Fruit fly (Drosophila melanogaster): ENCODE results near the gene Lcp65Af.

DNA sequence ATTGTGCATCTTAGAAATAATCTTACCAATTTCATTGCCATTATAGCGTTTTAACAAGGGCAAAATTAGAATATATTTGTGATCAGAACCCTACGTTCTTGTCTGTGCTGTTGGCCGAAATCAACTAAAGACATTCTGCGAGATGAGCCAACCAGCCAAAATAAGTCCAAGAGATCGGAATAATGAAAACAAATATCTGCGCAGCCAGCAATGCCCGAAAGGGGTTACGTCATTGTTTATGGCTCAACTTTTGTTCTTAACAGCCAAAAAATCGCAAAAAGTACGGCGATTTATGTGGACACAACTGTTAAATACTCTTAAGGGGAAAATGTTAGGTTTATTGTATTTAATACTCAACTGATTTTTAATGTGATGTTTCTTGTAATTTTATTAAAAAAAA, 21.9 kb upstream of the Lcp65Af start, which contains the start of gene Cpr65Ay:
- no peak for TF ChIP-seq CG10366 (GFP tag; IDR thresholded peaks at IDR 0.05)
- no peak for TF ChIP-seq Lim3 (GFP tag; IDR thresholded peaks at IDR 0.05)
- TF ChIP-seq CG18476 (GFP tag; optimal IDR thresholded peaks at IDR 0.05), result no peak
- no peak for TF ChIP-seq Dfd (GFP tag; optimal IDR thresholded peaks at IDR 0.05)
- no peak for TF ChIP-seq ato (GFP tag; IDR thresholded peaks at IDR 0.05; ENCODE audit: partially characterized antibody)
- no peak for TF ChIP-seq psq (GFP tag; optimal IDR thresholded peaks at IDR 0.05)
- no peak for TF ChIP-seq CG14014 (GFP tag; IDR thresholded peaks at IDR 0.05)

Data from whole organism, embryonic.